Worm (Caenorhabditis elegans): ENCODE data around the gene abhd-5.2.

The abhd-5.2 gene

DNA sequence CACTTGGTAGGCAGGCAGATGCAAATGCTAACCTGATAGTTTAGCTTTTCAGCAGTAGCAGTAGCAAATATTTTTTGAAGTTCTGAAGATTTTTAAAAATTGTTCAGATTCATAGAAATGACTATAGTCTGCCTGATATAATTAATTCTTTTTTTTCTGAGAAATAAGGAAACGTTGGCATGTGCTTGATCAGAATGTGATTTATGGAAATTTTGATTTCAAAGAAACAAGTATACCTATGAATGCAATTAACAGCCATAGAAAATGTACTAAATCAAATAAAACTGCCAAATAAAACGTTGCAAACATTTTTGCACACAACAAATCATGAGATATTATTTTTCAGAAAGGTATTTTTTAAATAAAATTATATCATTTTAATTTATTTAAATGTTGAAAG lies 26.1 kb downstream of the abhd-5.2 start:
- TF ChIP-seq ceh-6 (GFP tag; optimal IDR thresholded peaks at IDR 0.05) (no peak), hlh-13 (GFP tag; optimal IDR thresholded peaks at IDR 0.05) (no peak), mec-3 (tag; optimal IDR thresholded peaks at IDR 0.05; ENCODE audit: borderline replicate concordance) (no peak), pag-3 (tag; optimal IDR thresholded peaks at IDR 0.05; ENCODE audit: borderline replicate concordance) (no peak), elt-2 (tag; optimal IDR thresholded peaks at IDR 0.05) (no peak), K02D7.2 (tag; optimal IDR thresholded peaks at IDR 0.05) (no peak), zip-5 (tag; optimal IDR thresholded peaks at IDR 0.05) (no peak), unc-3 (GFP tag; conservative IDR thresholded peaks at IDR 0.05) (no peak), unc-3 (tag; optimal IDR thresholded peaks at IDR 0.05) (no peak), unc-55 (GFP tag; optimal IDR thresholded peaks at IDR 0.05) (no peak), F13H6.1 (tag; optimal IDR thresholded peaks at IDR 0.05) (no peak), dve-1 (tag; optimal IDR thresholded peaks at IDR 0.05) (no peak), Y22D7AL.16 (tag; optimal IDR thresholded peaks at IDR 0.05) (no peak), ceh-9 (tag; optimal IDR thresholded peaks at IDR 0.05) (no peak), K09A11.1 (tag; optimal IDR thresholded peaks at IDR 0.05; ENCODE audit: insufficient read depth) (no peak)

DNA sequence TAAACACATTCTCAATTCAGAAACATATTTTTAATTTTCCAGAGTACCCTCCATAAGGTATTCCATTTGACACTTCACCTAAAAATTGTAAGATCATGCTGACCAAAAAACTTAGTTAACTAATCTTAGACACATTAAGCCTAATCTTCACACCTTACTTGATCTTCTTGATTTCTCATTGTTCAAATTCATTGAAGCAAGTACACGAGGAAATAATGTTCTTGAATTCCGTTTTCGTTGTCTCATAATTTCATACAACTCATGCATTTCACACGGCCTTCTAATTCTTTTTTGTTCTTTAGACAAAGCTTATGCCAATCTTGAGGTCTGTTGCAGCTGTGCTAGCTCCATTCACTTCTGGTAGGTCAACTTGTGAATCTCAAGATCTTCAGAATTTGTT lies 27.5 kb downstream of the abhd-5.2 start, which contains the start of gene srd-33:
TSS of gene srd-33 (plus strand) at position 301 of the 400 bp plus-strand sequence.
- TF ChIP-seq C38D4.7 (GFP tag; optimal IDR thresholded peaks at IDR 0.05) (no peak), Y22D7AL.16 (tag; optimal IDR thresholded peaks at IDR 0.05) (no peak), pax-1 (tag; optimal IDR thresholded peaks at IDR 0.05) (no peak), ceh-9 (tag; optimal IDR thresholded peaks at IDR 0.05) (no peak), hlh-6 (tag; optimal IDR thresholded peaks at IDR 0.05) (no peak), K02D7.2 (tag; optimal IDR thresholded peaks at IDR 0.05) (no peak), elt-4 (tag; optimal IDR thresholded peaks at IDR 0.05) (no peak), zip-5 (tag; optimal IDR thresholded peaks at IDR 0.05) (no peak), hlh-30 (tag; optimal IDR thresholded peaks at IDR 0.05; ENCODE audit: insufficient read depth) (no peak), fax-1 (tag; optimal IDR thresholded peaks at IDR 0.05) (no peak), dve-1 (tag; optimal IDR thresholded peaks at IDR 0.05) (no peak), F13H6.1 (tag; optimal IDR thresholded peaks at IDR 0.05) (no peak), ama-1 (optimal IDR thresholded peaks at IDR 0.05) (no peak), unc-55 (GFP tag; optimal IDR thresholded peaks at IDR 0.05) (no peak), unc-3 (GFP tag; conservative IDR thresholded peaks at IDR 0.05) (no peak), unc-3 (tag; optimal IDR thresholded peaks at IDR 0.05) (no peak), syd-9 (tag; optimal IDR thresholded peaks at IDR 0.05) (no peak), ceh-14 (tag; optimal IDR thresholded peaks at IDR 0.05) (no peak), ceh-19 (GFP tag; optimal IDR thresholded peaks at IDR 0.05) (no peak), pha-2 (tag; optimal IDR thresholded peaks at IDR 0.05) (no peak)

DNA sequence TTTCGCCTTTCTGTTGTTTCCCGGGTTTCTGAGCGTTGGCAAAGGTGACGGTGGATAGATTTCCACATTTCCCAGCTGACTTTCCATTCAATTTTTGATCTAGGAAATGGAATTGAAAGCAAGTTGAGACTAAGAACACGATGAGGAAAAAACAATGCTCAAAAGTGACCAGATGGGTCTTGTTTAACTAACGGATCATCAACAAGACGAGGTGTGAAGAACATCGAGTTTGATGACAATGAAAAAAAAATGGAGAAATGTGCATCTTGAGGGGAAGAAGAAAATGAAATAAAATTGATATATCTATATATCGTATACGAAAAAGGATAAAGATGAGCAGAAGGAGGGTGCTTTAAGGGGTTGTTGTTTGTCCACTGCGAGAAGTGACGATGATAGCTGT lies 33.1 kb downstream of the abhd-5.2 start, which contains the start of gene T19H12.6:
TSS of gene T19H12.6 (minus strand) at position 101 of the 400 bp plus-strand sequence.
- TF ChIP-seq sox-2 (GFP tag; IDR thresholded peaks at IDR 0.05), result no peak
- TF ChIP-seq pax-1 (tag; optimal IDR thresholded peaks at IDR 0.05), result no peak
- no peak for TF ChIP-seq ceh-9 (tag; optimal IDR thresholded peaks at IDR 0.05)
- TF ChIP-seq tbx-7 (tag; optimal IDR thresholded peaks at IDR 0.05), result no peak
- TF ChIP-seq fax-1 (tag; optimal IDR thresholded peaks at IDR 0.05), result no peak
- TF ChIP-seq fkh-6 (tag; optimal IDR thresholded peaks at IDR 0.05), result no peak
- no peak for TF ChIP-seq odd-2 (tag; optimal IDR thresholded peaks at IDR 0.05)
- no peak for TF ChIP-seq ceh-18 (tag; optimal IDR thresholded peaks at IDR 0.05)
- TF ChIP-seq ttx-3 (tag; optimal IDR thresholded peaks at IDR 0.05), result no peak
- TF ChIP-seq nhr-11 (tag; optimal IDR thresholded peaks at IDR 0.05), result no peak
- TF ChIP-seq pha-2 (tag; optimal IDR thresholded peaks at IDR 0.05), result no peak
- TF ChIP-seq nhr-232 (tag; optimal IDR thresholded peaks at IDR 0.05), result no peak
- no peak for TF ChIP-seq ceh-30 (tag; optimal IDR thresholded peaks at IDR 0.05)
- TF ChIP-seq dve-1 (tag; optimal IDR thresholded peaks at IDR 0.05), result no peak
- TF ChIP-seq K09A11.1 (tag; optimal IDR thresholded peaks at IDR 0.05; ENCODE audit: insufficient read depth), result no peak
- TF ChIP-seq elt-2 (tag; optimal IDR thresholded peaks at IDR 0.05), result no peak
- TF ChIP-seq npax-4 (tag; optimal IDR thresholded peaks at IDR 0.05), result no peak
- no peak for TF ChIP-seq unc-42 (tag; optimal IDR thresholded peaks at IDR 0.05)
- no peak for TF ChIP-seq hlh-6 (tag; optimal IDR thresholded peaks at IDR 0.05)
- no peak for TF ChIP-seq hlh-13 (GFP tag; optimal IDR thresholded peaks at IDR 0.05)
